Worm (Caenorhabditis elegans) whole organism, mixed stage, embryonic: Measurements from ENCODE around the gene C33D9.10.

Experiments
- blmp-1 ChIP-seq: fragments of 150-350 bp; optimal IDR thresholded peaks from 2 replicates; lab custom pipeline; 2014; ENCODE audit warnings: missing biosample characterization, missing genetic modification characterization
- ces-1 ChIP-seq: fragments of 150-350 bp; optimal IDR thresholded peaks from 2 replicates; lab custom pipeline; 2014; ENCODE audit warnings: missing biosample characterization, missing genetic modification reagents, missing genetic modification characterization
- cnd-1 ChIP-seq: fragments of 200-800 bp; sonication (Bioruptor generic); optimal IDR thresholded peaks from 2 replicates; lab custom pipeline; 2018; ENCODE audit warnings: mild to moderate bottlenecking, missing genetic modification characterization, missing compliant biosample characterization
- elt-1 ChIP-seq: sonication (generic microtip); optimal IDR thresholded peaks from 2 replicates; lab custom pipeline; 2017; ENCODE audit warnings: missing genetic modification characterization, mild to moderate bottlenecking, missing compliant biosample characterization, antibody characterized with exemption, moderate library complexity, borderline replicate concordance; ENCODE audit not compliant: insufficient read depth
- elt-3 ChIP-seq: fragments of 150-350 bp; optimal IDR thresholded peaks from 2 replicates; lab custom pipeline; 2014; ENCODE audit warnings: missing biosample characterization, missing genetic modification characterization
- hlh-1 ChIP-seq: fragments of 150-350 bp; optimal IDR thresholded peaks from 2 replicates; lab custom pipeline; 2014; ENCODE audit warnings: missing biosample characterization, missing genetic modification reagents, missing genetic modification characterization
- lin-32 ChIP-seq: fragments of 200-800 bp; sonication (Bioruptor generic); optimal IDR thresholded peaks from 2 replicates; lab custom pipeline; 2018; ENCODE audit warnings: mild to moderate bottlenecking, missing genetic modification characterization, missing compliant biosample characterization
- lsy-2 ChIP-seq: fragments of 150-350 bp; optimal IDR thresholded peaks from 2 replicates; lab custom pipeline; 2014; ENCODE audit warnings: missing biosample characterization, missing genetic modification characterization
- nhr-2 ChIP-seq: fragments of 150-350 bp; optimal IDR thresholded peaks from 2 replicates; lab custom pipeline; 2014; ENCODE audit warnings: missing biosample characterization, missing genetic modification characterization
- nhr-28 ChIP-seq: fragments of 150-350 bp; optimal IDR thresholded peaks from 2 replicates; lab custom pipeline; 2014; ENCODE audit warnings: missing biosample characterization, missing genetic modification characterization
- pha-4 ChIP-seq: fragments of 150-350 bp; optimal IDR thresholded peaks from 2 replicates; lab custom pipeline; 2018; ENCODE audit warnings: missing biosample characterization, missing genetic modification reagents, missing genetic modification characterization
- unc-62 ChIP-seq: fragments of 150-350 bp; optimal IDR thresholded peaks from 2 replicates; lab custom pipeline; 2014; ENCODE audit warnings: missing biosample characterization, missing genetic modification reagents, missing genetic modification characterization
- ztf-11 ChIP-seq: fragments of 150-350 bp; optimal IDR thresholded peaks from 2 replicates; lab custom pipeline; 2014; ENCODE audit warnings: missing biosample characterization, missing genetic modification characterization

DNA sequence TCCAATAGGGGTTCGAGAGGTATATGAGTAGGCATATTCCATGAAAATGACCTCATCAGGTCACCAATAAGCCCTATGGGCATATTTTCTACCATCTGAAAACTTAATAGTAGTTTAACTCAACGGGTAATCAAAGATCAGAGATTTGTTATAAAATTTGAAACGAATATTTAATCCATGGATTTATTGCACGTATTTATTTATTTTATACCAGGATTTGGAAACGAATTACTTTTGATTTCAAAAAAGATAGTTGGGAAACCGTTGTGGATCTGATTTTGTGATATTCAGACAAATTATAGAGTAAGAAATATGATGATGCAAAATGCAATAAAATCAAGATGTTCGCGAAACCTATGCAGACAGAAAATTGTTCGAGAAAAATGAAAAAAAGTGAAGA lies 4.9 kb upstream of the C33D9.10 start, which contains the start of gene C33D9.3:
- TF ChIP-seq blmp-1 (tag; lab: Kevin White, UChicago) (no peak), cnd-1 (tag; lab: Kevin White, UChicago) (no peak), nhr-28 (tag; lab: Kevin White, UChicago) (no peak), ces-1 (GFP tag; lab: Kevin White, UChicago) (no peak), elt-3 (tag; lab: Kevin White, UChicago) (no peak), lin-32 (GFP tag; lab: Kevin White, UChicago) (no peak), pha-4 (tag; lab: Kevin White, UChicago) (no peak), ztf-11 (no peak), nhr-2 (tag; lab: Kevin White, UChicago) (no peak), lsy-2 (no peak), elt-1 (no peak), unc-62 (no peak), hlh-1 (tag; lab: Kevin White, UChicago) (no peak)
